Worm (Caenorhabditis elegans): Measurements from ENCODE around the gene srh-250.

- TF ChIP-seq him-1 (tag; optimal IDR thresholded peaks at IDR 0.05) (no peak), dao-5 (tag; optimal IDR thresholded peaks at IDR 0.05) (no peak), W03F9.2 (tag; optimal IDR thresholded peaks at IDR 0.05) (no peak)
These were observed 44.3 kb downstream of the srh-250 start for ce11 chrII:3922696-3923095.

Measured in whole organism, L4/young adult.